Worm (Caenorhabditis elegans) whole organism, L4/young adult: ENCODE measurements around the gene kin-4.

ENCODE experiments used
- W03F9.2 ChIP-seq: fragments of 150-350 bp; optimal IDR thresholded peaks from 2 replicates; lab custom pipeline; 2014; ENCODE audit warnings: missing biosample characterization, missing genetic modification characterization
- him-1 ChIP-seq: sonication (generic microtip); optimal IDR thresholded peaks from 2 replicates; lab custom pipeline; 2016; ENCODE audit warnings: missing genotype, missing genetic modification reagents, missing genetic modification characterization, missing compliant biosample characterization

ce11 chrIV:11403288-11403991 is 22.1 kb upstream of the kin-4 start, which contains the start of the genes memi-3 and cyp-31A2:
- peak; percentile 8 for TF ChIP-seq W03F9.2 (tag; lab: Kevin White, UChicago)
- no peak for TF ChIP-seq him-1 (tag; lab: Kevin White, UChicago)
